Fruit fly (Drosophila melanogaster) whole organism, embryonic: ENCODE results near the gene Usp14.
A peak's percentile ranks its signal among the peaks of the same experiment; 100 is the strongest.

Experiments used
- CG11085 ChIP-seq: fragments of 200-800 bp; sonication (Bioruptor generic); IDR thresholded peaks from 2 replicates; pipeline ENCODE4 v1.3.6; 2022; ENCODE audit warnings: missing biosample characterization, missing genetic modification characterization
- CG11247 ChIP-seq: fragments of 200-800 bp; sonication (Bioruptor generic); IDR thresholded peaks from 2 replicates; pipeline ENCODE4 v1.3.6; 2022; ENCODE audit warnings: missing biosample characterization, missing genetic modification characterization
- CG11560 ChIP-seq: fragments of 200-800 bp; sonication (Bioruptor generic); IDR thresholded peaks from 3 replicates; pipeline ENCODE4 v1.3.6; 2022; ENCODE audit warnings: missing biosample characterization, missing genetic modification characterization
- CG12104 ChIP-seq: fragments of 200-800 bp; sonication (Bioruptor generic); optimal IDR thresholded peaks from 3 replicates; lab custom pipeline; 2016; ENCODE audit warnings: missing biosample characterization, missing genetic modification characterization
- CG12236 ChIP-seq: fragments of 200-800 bp; sonication (Bioruptor generic); optimal IDR thresholded peaks from 2 replicates; lab custom pipeline; 2016; ENCODE audit warnings: missing biosample characterization, missing genetic modification characterization
- CG14667 ChIP-seq: fragments of 200-800 bp; sonication (Bioruptor generic); IDR thresholded peaks from 2 replicates; pipeline ENCODE4 v1.3.6; 2022; ENCODE audit warnings: missing biosample characterization, missing genetic modification characterization
- CG15011 ChIP-seq: fragments of 200-800 bp; sonication (Bioruptor generic); optimal IDR thresholded peaks from 3 replicates; lab custom pipeline; 2018; ENCODE audit warnings: missing biosample characterization, mild to moderate bottlenecking, missing genetic modification characterization
- CG1603 ChIP-seq: fragments of 200-800 bp; sonication (Bioruptor generic); optimal IDR thresholded peaks from 2 replicates; lab custom pipeline; 2019; ENCODE audit warnings: missing biosample characterization, mild to moderate bottlenecking, missing genetic modification characterization, moderate library complexity
- CG18476 ChIP-seq: fragments of 200-800 bp; sonication (Bioruptor generic); optimal IDR thresholded peaks from 2 replicates; lab custom pipeline; 2016; ENCODE audit warnings: missing biosample characterization, mild to moderate bottlenecking, missing genetic modification characterization
- CG31224 ChIP-seq: fragments of 200-800 bp; sonication (Bioruptor generic); IDR thresholded peaks from 2 replicates; pipeline ENCODE4 v1.3.6; 2022; ENCODE audit warnings: missing biosample characterization, missing genetic modification characterization
- CG3163 ChIP-seq: fragments of 200-800 bp; sonication (Bioruptor generic); optimal IDR thresholded peaks from 3 replicates; lab custom pipeline; 2016; ENCODE audit warnings: missing biosample characterization, missing genetic modification characterization
- CG4424 ChIP-seq: fragments of 200-800 bp; sonication (Bioruptor generic); optimal IDR thresholded peaks from 3 replicates; lab custom pipeline; 2016; ENCODE audit warnings: missing biosample characterization, missing genetic modification characterization
- CG6175 ChIP-seq: fragments of 200-800 bp; sonication (Bioruptor generic); IDR thresholded peaks from 3 replicates; pipeline ENCODE4 v1.3.6; 2022; ENCODE audit warnings: missing biosample characterization, missing genetic modification characterization
- CG6854 ChIP-seq: fragments of 200-800 bp; sonication (Bioruptor generic); optimal IDR thresholded peaks from 3 replicates; lab custom pipeline; 2017; ENCODE audit warnings: missing biosample characterization, mild to moderate bottlenecking, missing genetic modification characterization
- CG7963 ChIP-seq: fragments of 200-800 bp; sonication (Bioruptor generic); IDR thresholded peaks from 3 replicates; pipeline ENCODE4 v1.3.6; 2022; ENCODE audit warnings: missing biosample characterization, missing genetic modification characterization; ENCODE audit not compliant: partially characterized antibody
- CG9876 ChIP-seq: fragments of 200-800 bp; sonication (Bioruptor generic); optimal IDR thresholded peaks from 2 replicates; lab custom pipeline; 2016; ENCODE audit warnings: missing biosample characterization, missing genetic modification characterization
- Chrac-16 ChIP-seq: fragments of 200-800 bp; sonication (Bioruptor generic); optimal IDR thresholded peaks from 3 replicates; lab custom pipeline; 2016; ENCODE audit warnings: missing biosample characterization, missing genetic modification characterization
- D19A ChIP-seq: fragments of 200-800 bp; optimal IDR thresholded peaks from 3 replicates; lab custom pipeline; 2019; ENCODE audit warnings: missing biosample characterization, mild to moderate bottlenecking, missing genetic modification characterization, moderate library complexity
- Dek ChIP-seq: fragments of 200-800 bp; sonication (Bioruptor generic); optimal IDR thresholded peaks from 3 replicates; lab custom pipeline; 2019; ENCODE audit warnings: missing biosample characterization, mild to moderate bottlenecking, missing genetic modification characterization, moderate library complexity
- E2f1 ChIP-seq: fragments of 200-800 bp; sonication (Bioruptor generic); IDR thresholded peaks from 2 replicates; pipeline ENCODE4 v1.3.6; 2022; ENCODE audit warnings: missing biosample characterization, missing genetic modification characterization
- Ets65A ChIP-seq: fragments of 200-800 bp; sonication (Bioruptor generic); peaks from one replicate; lab custom pipeline; 2016; ENCODE audit warnings: missing biosample characterization, missing genetic modification characterization
- GATAe ChIP-seq: fragments of 200-800 bp; sonication (Bioruptor generic); conservative IDR thresholded peaks from 2 replicates; pipeline ENCODE4 v1.3.6; 2022; ENCODE audit warnings: missing biosample characterization, missing genetic modification characterization
- H2.0 ChIP-seq: fragments of 200-800 bp; sonication (Bioruptor generic); IDR thresholded peaks from 2 replicates; pipeline ENCODE4 v1.3.6; 2022; ENCODE audit warnings: missing biosample characterization, missing genetic modification characterization
- Hey ChIP-seq: fragments of 200-800 bp; sonication (Bioruptor generic); optimal IDR thresholded peaks from 3 replicates; lab custom pipeline; 2018; ENCODE audit warnings: missing biosample characterization, mild to moderate bottlenecking, missing genetic modification characterization
- Hmr ChIP-seq: fragments of 200-800 bp; sonication (Bioruptor generic); optimal IDR thresholded peaks from 3 replicates; lab custom pipeline; 2017; ENCODE audit warnings: mild to moderate bottlenecking, missing biosample characterization, missing genetic modification reagents, missing genetic modification characterization
- Hr78 ChIP-seq, 2 experiments: fragments of 200-800 bp in 1 of 2; fragments of >200 bp in 1 of 2; sonication (Bioruptor generic) in 1 of 2; optimal IDR thresholded peaks; 2 replicates each; lab custom pipeline; 2017 to 2019; ENCODE audit warnings: missing biosample characterization in 2 of 2, missing genetic modification characterization in 2 of 2, mild to moderate bottlenecking in 1 of 2, moderate library complexity in 1 of 2
- MBD-R2 ChIP-seq: fragments of 200-800 bp; sonication (Bioruptor generic); IDR thresholded peaks from 2 replicates; pipeline ENCODE4 v1.3.6; 2022; ENCODE audit warnings: missing biosample characterization, missing genetic modification characterization
- MTF-1 ChIP-seq: fragments of 200-800 bp; sonication (Bioruptor generic); optimal IDR thresholded peaks from 2 replicates; lab custom pipeline; 2018; ENCODE audit warnings: missing biosample characterization, mild to moderate bottlenecking, missing genetic modification characterization, borderline replicate concordance
- Nf-YA ChIP-seq: fragments of 200-800 bp; sonication (Bioruptor generic); IDR thresholded peaks from 2 replicates; pipeline ENCODE4 v1.3.6; 2022; ENCODE audit warnings: missing biosample characterization, missing genetic modification characterization
- Nf-YB ChIP-seq: fragments of 200-800 bp; sonication (Bioruptor generic); optimal IDR thresholded peaks from 3 replicates; lab custom pipeline; 2019; ENCODE audit warnings: missing biosample characterization, mild to moderate bottlenecking, missing genetic modification characterization, moderate library complexity
- Sin3A ChIP-seq: fragments of >200 bp; optimal IDR thresholded peaks from 2 replicates; lab custom pipeline; 2018
- Usf ChIP-seq: fragments of 200-800 bp; sonication (Bioruptor generic); optimal IDR thresholded peaks from 2 replicates; lab custom pipeline; 2017; ENCODE audit warnings: missing genotype, missing biosample characterization, missing genetic modification characterization
- ato ChIP-seq: fragments of 200-800 bp; sonication (Bioruptor generic); IDR thresholded peaks from 2 replicates; pipeline ENCODE4 v1.3.6; 2022; ENCODE audit warnings: missing biosample characterization, missing genetic modification characterization; ENCODE audit not compliant: partially characterized antibody
- croc ChIP-seq: fragments of 200-800 bp; sonication (Bioruptor generic); conservative IDR thresholded peaks from 3 replicates; pipeline ENCODE4 v1.3.6; 2022; ENCODE audit warnings: missing biosample characterization, missing genetic modification characterization
- crp ChIP-seq, 2 experiments: fragments of 200-800 bp; sonication (Bioruptor generic); optimal IDR thresholded peaks; 2 replicates in 1 of 2; 3 replicates in 1 of 2; lab custom pipeline; 2017; ENCODE audit warnings: missing biosample characterization in 2 of 2, missing genetic modification characterization in 2 of 2, mild to moderate bottlenecking in 1 of 2, moderate library complexity in 1 of 2
- dan ChIP-seq: fragments of 200-800 bp; sonication (Bioruptor generic); IDR thresholded peaks from 2 replicates; pipeline ENCODE4 v1.3.6; 2022; ENCODE audit warnings: missing biosample characterization, missing genetic modification characterization
- disco-r ChIP-seq: fragments of 200-800 bp; sonication (Bioruptor generic); optimal IDR thresholded peaks from 2 replicates; lab custom pipeline; 2016; ENCODE audit warnings: missing biosample characterization, missing genetic modification characterization
- dm ChIP-seq: fragments of 200-800 bp; sonication (Bioruptor generic); optimal IDR thresholded peaks from 3 replicates; lab custom pipeline; 2016; ENCODE audit warnings: missing biosample characterization, missing genetic modification characterization
- dmrt99B ChIP-seq: fragments of 200-800 bp; sonication (Bioruptor generic); optimal IDR thresholded peaks from 2 replicates; lab custom pipeline; 2018; ENCODE audit warnings: missing biosample characterization, mild to moderate bottlenecking, missing genetic modification characterization, moderate library complexity
- fu2 ChIP-seq: fragments of 200-800 bp; sonication (Bioruptor generic); optimal IDR thresholded peaks from 2 replicates; lab custom pipeline; 2016; ENCODE audit warnings: missing biosample characterization, missing genetic modification characterization
- gfzf ChIP-seq: fragments of 200-800 bp; sonication (Bioruptor generic); optimal IDR thresholded peaks from 2 replicates; lab custom pipeline; 2016; ENCODE audit warnings: missing biosample characterization, mild to moderate bottlenecking, missing genetic modification characterization, moderate library complexity
- nom ChIP-seq: fragments of 200-800 bp; sonication (Bioruptor generic); optimal IDR thresholded peaks from 2 replicates; lab custom pipeline; 2017; ENCODE audit warnings: missing biosample characterization, missing genetic modification characterization, mild to moderate bottlenecking, moderate library complexity, missing genetic modification reagents
- pho ChIP-seq: fragments of 200-800 bp; sonication (Bioruptor generic); optimal IDR thresholded peaks from 2 replicates; lab custom pipeline; 2016; ENCODE audit warnings: missing biosample characterization, missing genetic modification characterization
- prd ChIP-seq, 3 experiments: fragments of >200 bp in 2 of 3; fragments of 200-800 bp in 1 of 3; sonication (Bioruptor generic) in 1 of 3; optimal IDR thresholded peaks in 2 of 3; IDR thresholded peaks in 1 of 3; 2 replicates in 2 of 3; 3 replicates in 1 of 3; pipeline versions ENCODE4 v1.3.6 to Lab custom; 2017 to 2022; ENCODE audit warnings: missing biosample characterization in 1 of 3, missing genetic modification characterization in 1 of 3
- pros ChIP-seq: fragments of 200-800 bp; sonication (Bioruptor generic); optimal IDR thresholded peaks from 3 replicates; lab custom pipeline; 2019; ENCODE audit warnings: missing biosample characterization, mild to moderate bottlenecking, missing genetic modification characterization, moderate library complexity
- ro ChIP-seq: fragments of 200-800 bp; sonication (Bioruptor generic); IDR thresholded peaks from 2 replicates; pipeline ENCODE4 v1.3.6; 2022; ENCODE audit warnings: missing biosample characterization, missing genetic modification characterization
- run ChIP-seq: fragments of 200-800 bp; sonication (Bioruptor generic); optimal IDR thresholded peaks from 3 replicates; lab custom pipeline; 2018; ENCODE audit warnings: missing biosample characterization, mild to moderate bottlenecking, missing genetic modification characterization
- sob ChIP-seq: fragments of 200-800 bp; sonication (Bioruptor generic); IDR thresholded peaks from 2 replicates; pipeline ENCODE4 v1.3.6; 2022; ENCODE audit warnings: missing biosample characterization, missing genetic modification characterization
- ssp ChIP-seq: fragments of 200-800 bp; sonication (Bioruptor generic); IDR thresholded peaks from 2 replicates; pipeline ENCODE4 v1.3.6; 2022; ENCODE audit warnings: missing biosample characterization, missing genetic modification characterization
- tin ChIP-seq: fragments of 200-800 bp; sonication (Bioruptor generic); optimal IDR thresholded peaks from 3 replicates; lab custom pipeline; 2016; ENCODE audit warnings: missing biosample characterization, missing genetic modification characterization
- tio ChIP-seq: fragments of 200-800 bp; sonication (Bioruptor generic); optimal IDR thresholded peaks from 2 replicates; lab custom pipeline; 2017; ENCODE audit warnings: missing biosample characterization, missing genetic modification characterization, inconsistent platforms
- unc-4 ChIP-seq: fragments of 200-800 bp; sonication (Bioruptor generic); IDR thresholded peaks from 2 replicates; pipeline ENCODE4 v1.3.6; 2022; ENCODE audit warnings: missing biosample characterization, missing genetic modification characterization; ENCODE audit not compliant: partially characterized antibody

Usp14 gene

DNA sequence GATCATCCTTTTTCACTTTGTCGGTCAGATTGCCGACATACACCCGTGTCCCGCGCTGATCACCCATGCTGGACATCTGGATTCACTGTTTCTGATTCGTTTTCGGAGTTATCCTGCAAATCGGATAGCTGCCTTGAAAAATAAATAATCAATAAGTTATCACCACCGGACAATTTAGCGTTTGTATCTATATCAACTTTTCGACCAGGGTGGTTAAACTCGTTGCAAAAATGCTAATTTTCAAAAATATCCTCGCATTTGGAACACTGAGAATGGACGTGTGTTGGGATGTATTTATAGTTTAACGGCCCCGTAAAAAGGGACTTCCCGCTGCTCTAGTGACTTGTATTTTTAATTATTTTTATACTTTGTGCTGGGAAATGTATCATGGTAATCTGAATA lies 50.9 kb downstream of the Usp14 start, which contains the start of gene Rsf1 (continued):
- TF ChIP-seq Dek (tag; lab: Kevin White, UChicago), result no peak
- no peak for TF ChIP-seq MTF-1 (GFP tag; lab: Kevin White, UChicago)
- no peak for TF ChIP-seq CG9876 (GFP tag; lab: Kevin White, UChicago)
- TF ChIP-seq CG1603 (tag; lab: Kevin White, UChicago), result peak; percentile 100
- no peak for TF ChIP-seq ato
- TF ChIP-seq tio (GFP tag; lab: Kevin White, UChicago), result no peak
- no peak for TF ChIP-seq CG15011 (GFP tag; lab: Kevin White, UChicago)
- no peak for TF ChIP-seq crp (GFP tag; optimal IDR thresholded peaks at IDR 0.05; lab: Kevin White, UChicago)
- no peak for TF ChIP-seq croc (GFP tag; lab: Robert Waterston, UW)
- TF ChIP-seq H2.0 (GFP tag; lab: Robert Waterston, UW), result no peak
- TF ChIP-seq CG12236 (GFP tag; lab: Kevin White, UChicago), result no peak
- no peak for TF ChIP-seq CG7963 (GFP tag; lab: Robert Waterston, UW)
- TF ChIP-seq Chrac-16, result no peak
- TF ChIP-seq run (tag; lab: Kevin White, UChicago), result no peak
- no peak for TF ChIP-seq CG11560 (tag; lab: Robert Waterston, UW)
- TF ChIP-seq E2f1, result no peak
- peak; percentile 81 for TF ChIP-seq ssp (GFP tag; lab: Robert Waterston, UW)
- no peak for TF ChIP-seq Hr78 (GFP tag; optimal IDR thresholded peaks at IDR 0.05; lab: Kevin White, UChicago)
- TF ChIP-seq CG6175 (GFP tag; lab: Robert Waterston, UW), result no peak
- TF ChIP-seq sob, result no peak
- TF ChIP-seq Hey (tag; lab: Kevin White, UChicago), result no peak
- no peak for TF ChIP-seq CG6854 (GFP tag; lab: Kevin White, UChicago)
- no peak for TF ChIP-seq CG4424 (GFP tag; lab: Kevin White, UChicago)
- TF ChIP-seq CG12104 (GFP tag; lab: Kevin White, UChicago), result no peak
- TF ChIP-seq CG11247 (GFP tag; lab: Robert Waterston, UW), result no peak
- no peak for TF ChIP-seq Nf-YA
- no peak for TF ChIP-seq Usf (GFP tag; lab: Kevin White, UChicago)
- no peak for TF ChIP-seq CG3163 (GFP tag; lab: Kevin White, UChicago)
- no peak for TF ChIP-seq prd (optimal IDR thresholded peaks at IDR 0.05; lab: Kevin White, UChicago)
- TF ChIP-seq prd (GFP tag; IDR thresholded peaks at IDR 0.05; lab: Robert Waterston, UW), result 0 out of 3 replicates have a peak, but pooled peaks have one; percentile 7
- no peak for TF ChIP-seq gfzf (GFP tag; lab: Kevin White, UChicago)
- no peak for TF ChIP-seq ro
- TF ChIP-seq Hmr, result no peak
- no peak for TF ChIP-seq dmrt99B (tag; lab: Kevin White, UChicago)
- no peak for TF ChIP-seq unc-4 (GFP tag; lab: Robert Waterston, UW)
- no peak for TF ChIP-seq D19A
- no peak for TF ChIP-seq CG31224 (GFP tag; lab: Robert Waterston, UW)
- no peak; the same call in 1 of the 2 replicates for TF ChIP-seq CG14667 (GFP tag; lab: Robert Waterston, UW)
- TF ChIP-seq GATAe (GFP tag; lab: Robert Waterston, UW), result no peak
- no peak for TF ChIP-seq CG18476 (GFP tag; lab: Kevin White, UChicago)
- no peak for TF ChIP-seq disco-r (GFP tag; lab: Kevin White, UChicago)
- TF ChIP-seq pros (GFP tag; lab: Kevin White, UChicago), result no peak
- TF ChIP-seq Ets65A (GFP tag; lab: Kevin White, UChicago), result no peak
- TF ChIP-seq nom (GFP tag; lab: Kevin White, UChicago), result peak; percentile 1
- no peak for TF ChIP-seq Nf-YB
- no peak for TF ChIP-seq pho
- no peak for TF ChIP-seq dm
- no peak for TF ChIP-seq tin (GFP tag; lab: Kevin White, UChicago)
- peak; percentile 77 for TF ChIP-seq MBD-R2
- no peak for TF ChIP-seq Sin3A (lab: Kevin White, UChicago)
- no peak for TF ChIP-seq fu2 (GFP tag; lab: Kevin White, UChicago)
- no peak for TF ChIP-seq dan (GFP tag; lab: Robert Waterston, UW)
- no peak for TF ChIP-seq CG11085
